Worm (Caenorhabditis elegans) whole organism, late embryonic: ENCODE measurements around the gene rcq-5.

Experiments used
- C08G9.2 ChIP-seq: sonication (generic microtip); optimal IDR thresholded peaks from 2 replicates; lab custom pipeline; 2016; ENCODE audit warnings: mild to moderate bottlenecking, missing genetic modification characterization, moderate library complexity, missing compliant biosample characterization
- K02D7.2 ChIP-seq: sonication (generic microtip); optimal IDR thresholded peaks from 2 replicates; lab custom pipeline; 2017; ENCODE audit warnings: mild to moderate bottlenecking, missing genetic modification characterization, missing compliant biosample characterization
- K09A11.1 ChIP-seq: sonication (generic microtip); optimal IDR thresholded peaks from 2 replicates; lab custom pipeline; 2017; ENCODE audit warnings: antibody characterized with exemption, mild to moderate bottlenecking, missing genetic modification characterization, missing compliant biosample characterization; ENCODE audit not compliant: insufficient read depth
- ahr-1 ChIP-seq: sonication (generic microtip); optimal IDR thresholded peaks from 2 replicates; lab custom pipeline; 2016; ENCODE audit warnings: missing genetic modification characterization, missing compliant biosample characterization
- ceh-14 ChIP-seq: sonication (generic microtip); optimal IDR thresholded peaks from 2 replicates; lab custom pipeline; 2016; ENCODE audit warnings: missing genotype, missing genetic modification characterization, missing compliant biosample characterization
- ceh-18 ChIP-seq: sonication (generic microtip); optimal IDR thresholded peaks from 2 replicates; lab custom pipeline; 2016; ENCODE audit warnings: missing genetic modification characterization, missing compliant biosample characterization
- ceh-19 ChIP-seq: fragments of 200-800 bp; sonication (Bioruptor generic); optimal IDR thresholded peaks from 2 replicates; lab custom pipeline; 2018; ENCODE audit warnings: mild to moderate bottlenecking, missing genetic modification characterization, missing compliant biosample characterization
- ceh-2 ChIP-seq: sonication (generic microtip); optimal IDR thresholded peaks from 2 replicates; lab custom pipeline; 2016; ENCODE audit warnings: missing genotype, missing genetic modification characterization, missing compliant biosample characterization
- ceh-22 ChIP-seq: sonication (generic microtip); optimal IDR thresholded peaks from 2 replicates; lab custom pipeline; 2017; ENCODE audit warnings: missing biosample characterization, missing genetic modification characterization
- ceh-31 ChIP-seq: sonication (generic microtip); optimal IDR thresholded peaks from 2 replicates; lab custom pipeline; 2016; ENCODE audit warnings: missing genetic modification characterization, missing compliant biosample characterization
- ceh-45 ChIP-seq: fragments of 200-800 bp; sonication (Bioruptor generic); IDR thresholded peaks from 2 replicates; pipeline ENCODE4 v1.3.6; 2022; ENCODE audit warnings: missing genetic modification reagents, missing genetic modification characterization, missing compliant biosample characterization
- ceh-6 ChIP-seq: fragments of 200-800 bp; sonication (Bioruptor generic); optimal IDR thresholded peaks from 2 replicates; lab custom pipeline; 2018; ENCODE audit warnings: mild to moderate bottlenecking, missing genetic modification characterization, missing compliant biosample characterization
- ceh-9 ChIP-seq: sonication (generic microtip); optimal IDR thresholded peaks from 2 replicates; lab custom pipeline; 2016; ENCODE audit warnings: mild to moderate bottlenecking, missing genetic modification characterization, inconsistent platforms, missing compliant biosample characterization
- che-1 ChIP-seq: sonication (generic microtip); optimal IDR thresholded peaks from 2 replicates; lab custom pipeline; 2016; ENCODE audit warnings: mild to moderate bottlenecking, missing genetic modification characterization, missing compliant biosample characterization
- dve-1 ChIP-seq: sonication (generic microtip); optimal IDR thresholded peaks from 2 replicates; lab custom pipeline; 2017; ENCODE audit warnings: antibody characterized with exemption, mild to moderate bottlenecking, missing genetic modification characterization, missing compliant biosample characterization
- elt-2 ChIP-seq: sonication (generic microtip); optimal IDR thresholded peaks from 2 replicates; lab custom pipeline; 2016; ENCODE audit warnings: missing genetic modification reagents, missing genetic modification characterization, missing compliant biosample characterization
- ets-4 ChIP-seq: sonication (generic microtip); optimal IDR thresholded peaks from 2 replicates; lab custom pipeline; 2016; ENCODE audit warnings: missing genetic modification characterization, missing compliant biosample characterization
- eyg-1 ChIP-seq: sonication (generic microtip); optimal IDR thresholded peaks from 2 replicates; lab custom pipeline; 2016; ENCODE audit warnings: missing genotype, missing genetic modification characterization, missing compliant biosample characterization
- gmeb-2 ChIP-seq: sonication (generic microtip); optimal IDR thresholded peaks from 2 replicates; lab custom pipeline; 2016; ENCODE audit warnings: missing genetic modification characterization, inconsistent platforms, missing compliant biosample characterization
- hlh-13 ChIP-seq: fragments of 200-800 bp; sonication (Bioruptor generic); optimal IDR thresholded peaks from 2 replicates; lab custom pipeline; 2018; ENCODE audit warnings: mild to moderate bottlenecking, missing genetic modification characterization, missing compliant biosample characterization
- hlh-30 ChIP-seq: sonication (generic microtip); optimal IDR thresholded peaks from 2 replicates; lab custom pipeline; 2017; ENCODE audit warnings: antibody characterized with exemption, missing genetic modification characterization, missing compliant biosample characterization; ENCODE audit not compliant: insufficient read depth
- hlh-6 ChIP-seq: sonication (generic microtip); optimal IDR thresholded peaks from 2 replicates; lab custom pipeline; 2016; ENCODE audit warnings: missing genotype, missing genetic modification characterization, missing compliant biosample characterization
- lim-6 ChIP-seq: sonication (generic microtip); optimal IDR thresholded peaks from 2 replicates; lab custom pipeline; 2016; ENCODE audit warnings: missing genetic modification characterization, missing compliant biosample characterization
- lin-11 ChIP-seq: fragments of 200-800 bp; sonication (Bioruptor generic); optimal IDR thresholded peaks from 2 replicates; lab custom pipeline; 2018; ENCODE audit warnings: mild to moderate bottlenecking, missing genetic modification characterization, missing compliant biosample characterization
- madf-2 ChIP-seq: sonication (generic microtip); optimal IDR thresholded peaks from 2 replicates; lab custom pipeline; 2017; ENCODE audit warnings: missing genetic modification characterization, missing compliant biosample characterization
- mec-3 ChIP-seq: sonication (generic microtip); optimal IDR thresholded peaks from 2 replicates; lab custom pipeline; 2016; ENCODE audit warnings: borderline replicate concordance, missing genetic modification characterization, missing compliant biosample characterization
- nhr-232 ChIP-seq: sonication (generic microtip); optimal IDR thresholded peaks from 2 replicates; lab custom pipeline; 2016; ENCODE audit warnings: missing genetic modification characterization, missing compliant biosample characterization
- npax-4 ChIP-seq: sonication (generic microtip); optimal IDR thresholded peaks from 2 replicates; lab custom pipeline; 2016; ENCODE audit warnings: missing genetic modification characterization, missing compliant biosample characterization
- pag-3 ChIP-seq: sonication (generic microtip); optimal IDR thresholded peaks from 2 replicates; lab custom pipeline; 2016; ENCODE audit warnings: missing compliant biosample characterization, missing genetic modification characterization, borderline replicate concordance
- pqm-1 ChIP-seq: sonication (generic microtip); optimal IDR thresholded peaks from 2 replicates; lab custom pipeline; 2016; ENCODE audit warnings: missing genetic modification characterization, missing compliant biosample characterization
- rnt-1 ChIP-seq: sonication (generic microtip); optimal IDR thresholded peaks from 2 replicates; lab custom pipeline; 2016; ENCODE audit warnings: missing genetic modification characterization, missing compliant biosample characterization
- sox-2 ChIP-seq: fragments of 200-800 bp; sonication (Bioruptor generic); IDR thresholded peaks from 2 replicates; pipeline ENCODE4 v1.3.6; 2022; ENCODE audit warnings: missing genetic modification reagents, missing genetic modification characterization, missing compliant biosample characterization
- sox-4 ChIP-seq: sonication (generic microtip); optimal IDR thresholded peaks from 2 replicates; lab custom pipeline; 2017; ENCODE audit warnings: mild to moderate bottlenecking, missing genetic modification characterization, inconsistent platforms, missing compliant biosample characterization
- syd-9 ChIP-seq: sonication (generic microtip); optimal IDR thresholded peaks from 2 replicates; lab custom pipeline; 2016; ENCODE audit warnings: mild to moderate bottlenecking, missing genetic modification characterization, moderate library complexity, missing compliant biosample characterization
- ttx-3 ChIP-seq: sonication (generic microtip); optimal IDR thresholded peaks from 2 replicates; lab custom pipeline; 2016; ENCODE audit warnings: missing genetic modification reagents, missing genetic modification characterization, missing compliant biosample characterization
- unc-55 ChIP-seq: sonication (generic microtip); optimal IDR thresholded peaks from 2 replicates; lab custom pipeline; 2017; ENCODE audit warnings: missing biosample characterization, missing genetic modification reagents, missing genetic modification characterization
- unc-86 ChIP-seq: sonication (generic microtip); optimal IDR thresholded peaks from 2 replicates; lab custom pipeline; 2016; ENCODE audit warnings: missing genetic modification characterization, missing compliant biosample characterization
- zip-5 ChIP-seq: sonication (generic microtip); optimal IDR thresholded peaks from 2 replicates; lab custom pipeline; 2016; ENCODE audit warnings: missing genetic modification characterization, missing compliant biosample characterization
- ztf-16 ChIP-seq: sonication (generic microtip); optimal IDR thresholded peaks from 2 replicates; lab custom pipeline; 2017; ENCODE audit warnings: missing genetic modification characterization, missing compliant biosample characterization

The rcq-5 gene

ce11 chrIII:4099884-4100596 is 42.3 kb upstream of the rcq-5 start:
- TF ChIP-seq lin-11 (no peak), dve-1 (tag; lab: Kevin White, UChicago) (peak; percentile 60), sox-4 (tag; lab: Kevin White, UChicago) (no peak), hlh-30 (tag; lab: Kevin White, UChicago) (peak; percentile 13), ceh-18 (tag; lab: Kevin White, UChicago) (peak; percentile 18), npax-4 (no peak), unc-55 (GFP tag; lab: Kevin White, UChicago) (peak; percentile 72), ahr-1 (tag; lab: Kevin White, UChicago) (no peak), ceh-9 (no peak), nhr-232 (no peak)

- TF ChIP-seq ceh-31 (no peak), C08G9.2 (tag; lab: Kevin White, UChicago) (no peak), gmeb-2 (tag; lab: Kevin White, UChicago) (no peak), hlh-13 (GFP tag; lab: Kevin White, UChicago) (no peak), madf-2 (no peak), ceh-2 (tag; lab: Kevin White, UChicago) (no peak), ceh-14 (no peak), sox-4 (tag; lab: Kevin White, UChicago) (no peak), unc-86 (no peak), ttx-3 (tag; lab: Kevin White, UChicago) (no peak), hlh-6 (tag; lab: Kevin White, UChicago) (no peak), ahr-1 (tag; lab: Kevin White, UChicago) (no peak), K09A11.1 (tag; lab: Kevin White, UChicago) (no peak), rnt-1 (no peak)
- TF ChIP-seq, all 69 proteins: peak for 0
Measured at ce11 chrIII:4098751-4099150, 41.0 kb upstream of the rcq-5 start.

- no peak for TF ChIP-seq sox-2 (GFP tag; lab: Robert Waterston, UW)
- TF ChIP-seq ztf-16, result no peak
- no peak for TF ChIP-seq ceh-22 (tag; lab: Kevin White, UChicago)
- no peak for TF ChIP-seq ceh-19 (GFP tag; lab: Kevin White, UChicago)
- no peak for TF ChIP-seq ceh-31
- TF ChIP-seq ceh-14, result no peak
- no peak for TF ChIP-seq zip-5 (tag; lab: Kevin White, UChicago)
- no peak for TF ChIP-seq mec-3
- TF ChIP-seq pqm-1 (tag; lab: Kevin White, UChicago), result no peak
- no peak for TF ChIP-seq syd-9 (tag; lab: Kevin White, UChicago)
- no peak for TF ChIP-seq ets-4 (tag; lab: Kevin White, UChicago)
- no peak for TF ChIP-seq unc-86
- TF ChIP-seq ttx-3 (tag; lab: Kevin White, UChicago), result no peak
- TF ChIP-seq eyg-1 (tag; lab: Kevin White, UChicago), result no peak
- no peak for TF ChIP-seq lim-6 (tag; lab: Kevin White, UChicago)
- no peak for TF ChIP-seq ceh-45 (GFP tag; lab: Robert Waterston, UW)
- no peak for TF ChIP-seq gmeb-2 (tag; lab: Kevin White, UChicago)
- TF ChIP-seq ceh-2 (tag; lab: Kevin White, UChicago), result no peak
- no peak for TF ChIP-seq npax-4
Measured at ce11 chrIII:4098107-4098620, 40.4 kb upstream of the rcq-5 start, which contains the start of gene rei-1. rei-1 (minus strand) TSS chrIII:4098190.

- TF ChIP-seq syd-9 (tag; lab: Kevin White, UChicago) (no peak), che-1 (tag; lab: Kevin White, UChicago) (no peak), ceh-6 (GFP tag; lab: Kevin White, UChicago) (no peak), elt-2 (tag; lab: Kevin White, UChicago) (no peak), ceh-9 (no peak), pag-3 (tag; lab: Kevin White, UChicago) (no peak), zip-5 (tag; lab: Kevin White, UChicago) (no peak), K02D7.2 (tag; lab: Kevin White, UChicago) (no peak), sox-4 (tag; lab: Kevin White, UChicago) (no peak), nhr-232 (no peak)
Measured at ce11 chrIII:4096370-4096842, 38.6 kb upstream of the rcq-5 start.
